Worm (Caenorhabditis elegans): ENCODE results near the gene nhr-163.

nhr-163 gene

ce11 chrV:6993999-6994398 lies 8.2 kb upstream of the nhr-163 start (continued):
- peak; percentile 76 for TF ChIP-seq blmp-1 (tag; optimal IDR thresholded peaks at IDR 0.05)
- TF ChIP-seq efl-1 (optimal IDR thresholded peaks at IDR 0.05): no peak
- TF ChIP-seq efl-1 (GFP tag; optimal IDR thresholded peaks at IDR 0.05 in 1 of 2): peak in 1 of 2 experiments; percentile 76
- TF ChIP-seq nhr-20 (tag; optimal IDR thresholded peaks at IDR 0.05): peak; percentile 93
- peak; percentile 30 for TF ChIP-seq hpl-2 (GFP tag; optimal IDR thresholded peaks at IDR 0.05)
- peak; percentile 61 for TF ChIP-seq nhr-47 (tag; optimal IDR thresholded peaks at IDR 0.05)
- peak; percentile 78 for TF ChIP-seq tbx-2 (tag; optimal IDR thresholded peaks at IDR 0.05)
- 0 out of 2 replicates have a peak, but pooled peaks have one; percentile 30 for TF ChIP-seq grh-1 (GFP tag; IDR thresholded peaks at IDR 0.05)
- TF ChIP-seq nhr-19 (GFP tag; conservative IDR thresholded peaks at IDR 0.05): peak; percentile 72

- TF ChIP-seq unc-98 (GFP tag; IDR thresholded peaks at IDR 0.05) (no peak), fkh-8 (tag; optimal IDR thresholded peaks at IDR 0.05) (peak; percentile 24)
Measured at ce11 chrV:6991771-6992170, 5.9 kb upstream of the nhr-163 start, which contains the start of gene nhr-162. Gene nhr-162 (minus strand): TSS chrV:6991871.

- TF ChIP-seq hlh-4 (tag; optimal IDR thresholded peaks at IDR 0.05): no peak
- TF ChIP-seq fkh-8 (tag; optimal IDR thresholded peaks at IDR 0.05): peak; percentile 21
- no peak for TF ChIP-seq efl-1 (optimal IDR thresholded peaks at IDR 0.05)
- TF ChIP-seq efl-1 (GFP tag; optimal IDR thresholded peaks at IDR 0.05 in 1 of 2): peak in 1 of 2 experiments; percentile 1
- TF ChIP-seq unc-86 (tag; optimal IDR thresholded peaks at IDR 0.05): no peak
- peak; percentile 60 for TF ChIP-seq nhr-85 (tag)
Measured at ce11 chrV:6989626-6990138, 3.8 kb upstream of the nhr-163 start, which contains the start of gene nhr-140. Gene nhr-140 (minus strand): TSS chrV:6989676.

ce11 chrV:6987673-6988072 lies 1.8 kb upstream of the nhr-163 start, which contains the start of gene nhr-139:
Gene nhr-139 (minus strand): TSS chrV:6987773.
- TF ChIP-seq mef-2 (tag; optimal IDR thresholded peaks at IDR 0.05) (no peak), lin-13 (GFP tag; optimal IDR thresholded peaks at IDR 0.05) (no peak), C16A3.4 (tag; optimal IDR thresholded peaks at IDR 0.05) (no peak), sup-37 (GFP tag; optimal IDR thresholded peaks at IDR 0.05) (no peak), fkh-4 (tag; optimal IDR thresholded peaks at IDR 0.05; ENCODE audit: borderline replicate concordance) (no peak), nhr-76 (tag; optimal IDR thresholded peaks at IDR 0.05) (no peak), lin-15B (tag; optimal IDR thresholded peaks at IDR 0.05) (no peak), nhr-71 (tag; optimal IDR thresholded peaks at IDR 0.05) (no peak), fkh-8 (tag; optimal IDR thresholded peaks at IDR 0.05) (no peak), mep-1 (tag; optimal IDR thresholded peaks at IDR 0.05) (no peak), sox-4 (tag; optimal IDR thresholded peaks at IDR 0.05) (no peak), lin-35 (GFP tag; optimal IDR thresholded peaks at IDR 0.05) (no peak), dsc-1 (tag; optimal IDR thresholded peaks at IDR 0.05) (no peak), nhr-84 (tag; optimal IDR thresholded peaks at IDR 0.05) (no peak), nhr-28 (tag; optimal IDR thresholded peaks at IDR 0.05) (no peak)

- TF ChIP-seq nhr-90 (tag; optimal IDR thresholded peaks at IDR 0.05; ENCODE audit: poor library complexity) (no peak), unc-98 (GFP tag; IDR thresholded peaks at IDR 0.05) (no peak), ceh-63 (GFP tag; optimal IDR thresholded peaks at IDR 0.05) (no peak), lin-35 (GFP tag; optimal IDR thresholded peaks at IDR 0.05) (no peak), skn-1 (tag; optimal IDR thresholded peaks at IDR 0.05) (no peak), ceh-82 (tag; optimal IDR thresholded peaks at IDR 0.05) (no peak), lin-13 (GFP tag; optimal IDR thresholded peaks at IDR 0.05) (no peak), ama-1 (optimal IDR thresholded peaks at IDR 0.05) (no peak), nhr-12 (tag; optimal IDR thresholded peaks at IDR 0.05) (no peak), C34B4.2 (tag; optimal IDR thresholded peaks at IDR 0.05) (no peak), pax-3 (tag; optimal IDR thresholded peaks at IDR 0.05) (no peak), nhr-76 (tag; optimal IDR thresholded peaks at IDR 0.05) (no peak), pqm-1 (tag; optimal IDR thresholded peaks at IDR 0.05) (no peak), zag-1 (tag; optimal IDR thresholded peaks at IDR 0.05) (no peak), Y116A8C.19 (tag; optimal IDR thresholded peaks at IDR 0.05; ENCODE audit: borderline replicate concordance) (no peak), dsc-1 (tag; optimal IDR thresholded peaks at IDR 0.05) (no peak), lin-14 (GFP tag; optimal IDR thresholded peaks at IDR 0.05) (no peak), egl-13 (tag; optimal IDR thresholded peaks at IDR 0.05) (no peak)
Measured at ce11 chrV:6982813-6983212, 3.0 kb downstream of the nhr-163 start, which contains the start of gene nhr-161. Gene nhr-161 (minus strand): TSS chrV:6982913.

All from whole organism, L1 larva.